Worm (Caenorhabditis elegans) whole organism, L2 larva: ENCODE results near the gene math-25.

Experiments
- C34F6.9 ChIP-seq: fragments of 150-350 bp; optimal IDR thresholded peaks from 2 replicates; lab custom pipeline; 2014; ENCODE audit warnings: missing biosample characterization, missing genetic modification characterization
- R02D3.7 ChIP-seq: fragments of 150-350 bp; optimal IDR thresholded peaks from 2 replicates; lab custom pipeline; 2014; ENCODE audit warnings: missing biosample characterization, missing genetic modification characterization
- Y55F3AM.14 ChIP-seq: fragments of 200-800 bp; sonication (Bioruptor generic); optimal IDR thresholded peaks from 2 replicates; lab custom pipeline; 2018; ENCODE audit warnings: mild to moderate bottlenecking, missing genetic modification characterization, missing compliant biosample characterization
- ZK546.5 ChIP-seq: sonication (generic microtip); optimal IDR thresholded peaks from 2 replicates; lab custom pipeline; 2017; ENCODE audit warnings: missing biosample characterization, missing genetic modification characterization
- alr-1 ChIP-seq: fragments of 150-350 bp; optimal IDR thresholded peaks from 2 replicates; lab custom pipeline; 2014; ENCODE audit warnings: missing biosample characterization, missing genetic modification characterization
- aly-2 ChIP-seq: fragments of 150-350 bp; optimal IDR thresholded peaks from 2 replicates; lab custom pipeline; 2014; ENCODE audit warnings: missing biosample characterization, missing genetic modification characterization
- ama-1 ChIP-seq: fragments of 150-350 bp; optimal IDR thresholded peaks from 2 replicates; lab custom pipeline; 2018; ENCODE audit warnings: inconsistent platforms
- ceh-16 ChIP-seq: fragments of 150-350 bp; optimal IDR thresholded peaks from 2 replicates; lab custom pipeline; 2014; ENCODE audit warnings: missing biosample characterization, missing genetic modification characterization
- ceh-82 ChIP-seq: fragments of 150-350 bp; optimal IDR thresholded peaks from 2 replicates; lab custom pipeline; 2014; ENCODE audit warnings: missing biosample characterization, missing genetic modification characterization
- crh-2 ChIP-seq: sonication (generic microtip); optimal IDR thresholded peaks from 2 replicates; lab custom pipeline; 2017; ENCODE audit warnings: missing biosample characterization, missing genetic modification characterization
- dmd-4 ChIP-seq: sonication (generic microtip); optimal IDR thresholded peaks from 2 replicates; lab custom pipeline; 2017; ENCODE audit warnings: missing biosample characterization, missing genetic modification characterization
- egl-27 ChIP-seq: sonication (generic microtip); optimal IDR thresholded peaks from 3 replicates; lab custom pipeline; 2017; ENCODE audit warnings: missing biosample characterization, missing genetic modification reagents, missing genetic modification characterization
- elt-1 ChIP-seq: fragments of 150-350 bp; optimal IDR thresholded peaks from 2 replicates; lab custom pipeline; 2014; ENCODE audit warnings: missing biosample characterization, missing genetic modification characterization
- elt-3 ChIP-seq: sonication (generic microtip); optimal IDR thresholded peaks from 2 replicates; lab custom pipeline; 2017; ENCODE audit warnings: missing biosample characterization, missing genetic modification characterization
- fos-1 ChIP-seq: fragments of 150-350 bp; optimal IDR thresholded peaks from 2 replicates; lab custom pipeline; 2014; ENCODE audit warnings: missing biosample characterization, missing genetic modification characterization
- lin-11 ChIP-seq: fragments of 150-350 bp; sonication (generic microtip); optimal IDR thresholded peaks from 2 replicates; lab custom pipeline; 2014; ENCODE audit warnings: missing biosample characterization, missing genetic modification characterization, inconsistent platforms, mixed read lengths
- lin-13 ChIP-seq: fragments of 150-350 bp; optimal IDR thresholded peaks from 2 replicates; lab custom pipeline; 2014; ENCODE audit warnings: missing biosample characterization, missing genetic modification reagents, missing genetic modification characterization
- lin-39 ChIP-seq: fragments of 150-350 bp; optimal IDR thresholded peaks from 2 replicates; lab custom pipeline; 2014; ENCODE audit warnings: missing biosample characterization, missing genetic modification reagents, missing genetic modification characterization
- lsy-2 ChIP-seq, 2 experiments: fragments of 150-350 bp in 1 of 2; sonication (generic microtip) in 1 of 2; optimal IDR thresholded peaks; 2 replicates each; lab custom pipeline; 2014 to 2017; ENCODE audit warnings: missing biosample characterization in 2 of 2, missing genetic modification characterization in 2 of 2
- mab-5 ChIP-seq: fragments of 150-350 bp; optimal IDR thresholded peaks from 2 replicates; lab custom pipeline; 2014; ENCODE audit warnings: missing biosample characterization, missing genetic modification characterization
- mbf-1 ChIP-seq: sonication (generic microtip); optimal IDR thresholded peaks from 2 replicates; lab custom pipeline; 2017; ENCODE audit warnings: missing biosample characterization, missing genetic modification characterization
- mdl-1 ChIP-seq, 2 experiments: fragments of 150-350 bp in 1 of 2; sonication (generic microtip) in 1 of 2; optimal IDR thresholded peaks; 2 replicates each; lab custom pipeline; 2017; ENCODE audit warnings: missing biosample characterization in 2 of 2, missing genetic modification characterization in 2 of 2
- nhr-10 ChIP-seq: sonication (generic microtip); optimal IDR thresholded peaks from 2 replicates; lab custom pipeline; 2017; ENCODE audit warnings: missing biosample characterization, missing genetic modification characterization
- nhr-11 ChIP-seq: fragments of 150-350 bp; optimal IDR thresholded peaks from 2 replicates; lab custom pipeline; 2014; ENCODE audit warnings: missing biosample characterization, missing genetic modification characterization
- nhr-12 ChIP-seq: fragments of 150-350 bp; optimal IDR thresholded peaks from 2 replicates; lab custom pipeline; 2014; ENCODE audit warnings: missing biosample characterization, missing genetic modification characterization
- nhr-129 ChIP-seq: fragments of 150-350 bp; optimal IDR thresholded peaks from 2 replicates; lab custom pipeline; 2014; ENCODE audit warnings: missing biosample characterization, missing genetic modification characterization
- nhr-21 ChIP-seq: fragments of 150-350 bp; optimal IDR thresholded peaks from 2 replicates; lab custom pipeline; 2014; ENCODE audit warnings: missing biosample characterization, missing genetic modification characterization
- nhr-237 ChIP-seq: fragments of 150-350 bp; optimal IDR thresholded peaks from 2 replicates; lab custom pipeline; 2014; ENCODE audit warnings: missing biosample characterization, missing genetic modification characterization
- nhr-6 ChIP-seq: fragments of 150-350 bp; optimal IDR thresholded peaks from 2 replicates; lab custom pipeline; 2014; ENCODE audit warnings: missing biosample characterization, missing genetic modification characterization
- nhr-77 ChIP-seq: fragments of 150-350 bp; optimal IDR thresholded peaks from 2 replicates; lab custom pipeline; 2014; ENCODE audit warnings: missing biosample characterization, missing genetic modification characterization
- peb-1 ChIP-seq: fragments of 150-350 bp; optimal IDR thresholded peaks from 2 replicates; lab custom pipeline; 2014; ENCODE audit warnings: missing biosample characterization, missing genetic modification characterization
- sem-4 ChIP-seq: fragments of 150-350 bp; optimal IDR thresholded peaks from 2 replicates; lab custom pipeline; 2014; ENCODE audit warnings: missing biosample characterization, missing genetic modification reagents, missing genetic modification characterization
- skn-1 ChIP-seq: sonication (generic microtip); optimal IDR thresholded peaks from 2 replicates; lab custom pipeline; 2017; ENCODE audit warnings: missing biosample characterization, missing genetic modification characterization
- unc-39 ChIP-seq: fragments of 150-350 bp; optimal IDR thresholded peaks from 2 replicates; lab custom pipeline; 2014; ENCODE audit warnings: missing biosample characterization, missing genetic modification characterization
- zag-1 ChIP-seq: fragments of 150-350 bp; optimal IDR thresholded peaks from 2 replicates; lab custom pipeline; 2014; ENCODE audit warnings: missing biosample characterization, missing genetic modification characterization
- ztf-1 ChIP-seq: fragments of 200-800 bp; sonication (Bioruptor generic); conservative IDR thresholded peaks from 2 replicates; pipeline ENCODE4 v1.3.6; 2022; ENCODE audit warnings: missing genetic modification characterization, missing compliant biosample characterization
- ztf-11 ChIP-seq: sonication (generic microtip); optimal IDR thresholded peaks from 2 replicates; lab custom pipeline; 2017; ENCODE audit warnings: missing biosample characterization, missing genetic modification characterization
- ztf-4 ChIP-seq: fragments of 150-350 bp; optimal IDR thresholded peaks from 2 replicates; lab custom pipeline; 2014; ENCODE audit warnings: missing biosample characterization, missing genetic modification characterization

The math-25 gene

DNA sequence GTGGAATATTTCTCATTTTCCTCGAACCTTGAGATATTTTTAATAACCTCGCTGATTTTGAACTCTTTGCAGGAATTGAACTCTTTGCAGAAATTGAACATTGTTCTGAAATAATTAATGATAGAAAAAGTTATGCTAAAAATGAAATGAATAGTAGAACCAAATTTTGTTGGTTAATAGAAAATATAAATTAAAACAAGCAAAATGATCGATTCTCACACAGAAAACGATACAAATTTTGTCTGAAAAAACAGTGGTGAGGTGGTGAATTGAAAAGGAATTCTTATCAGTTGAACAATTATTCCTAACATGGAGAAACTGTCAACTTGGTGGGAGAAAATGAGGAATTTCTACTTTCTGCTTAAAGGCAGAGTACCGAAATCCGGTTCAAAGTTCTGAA lies 11.2 kb upstream of the math-25 start, which contains the start of gene math-6:
Gene math-6 (minus strand): TSS at position 101 of the 400 bp plus-strand sequence.
- no peak for TF ChIP-seq unc-39
- TF ChIP-seq nhr-237 (tag; lab: Kevin White, UChicago), result no peak
- no peak for TF ChIP-seq ZK546.5 (tag; lab: Kevin White, UChicago)
- no peak for TF ChIP-seq nhr-12 (tag; lab: Kevin White, UChicago)
- TF ChIP-seq aly-2, result no peak
- TF ChIP-seq, all 48 proteins: peak for 0

DNA sequence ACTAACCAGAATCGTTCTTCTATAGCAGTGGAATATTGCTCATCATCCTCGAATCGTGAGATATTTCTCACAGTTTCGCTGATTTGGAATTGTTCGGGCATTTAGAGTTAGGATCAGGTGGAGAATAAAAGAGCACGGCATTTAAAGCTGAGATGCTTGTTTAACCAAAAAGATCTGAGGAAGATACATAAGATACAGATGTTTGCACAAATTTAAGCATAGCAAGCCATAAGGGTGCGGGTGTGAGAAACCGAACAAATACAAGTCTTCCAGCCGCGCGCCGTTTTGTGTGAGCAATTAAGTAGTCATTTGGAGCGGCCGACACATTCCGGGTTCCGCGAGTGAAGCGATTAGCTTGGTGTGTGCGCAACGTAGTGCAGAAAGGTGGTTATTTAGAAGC lies 9.5 kb upstream of the math-25 start, which contains the start of gene math-7:
Gene math-7 (minus strand): TSS at position 101 of the 400 bp plus-strand sequence.
- TF ChIP-seq ceh-16 (tag; lab: Kevin White, UChicago) (no peak), nhr-77 (tag; lab: Kevin White, UChicago) (no peak), ztf-11 (tag; lab: Kevin White, UChicago) (no peak), egl-27 (tag; lab: Kevin White, UChicago) (no peak), alr-1 (tag; lab: Kevin White, UChicago) (no peak), unc-39 (no peak)
- TF ChIP-seq, all 48 proteins: peak for 0

DNA sequence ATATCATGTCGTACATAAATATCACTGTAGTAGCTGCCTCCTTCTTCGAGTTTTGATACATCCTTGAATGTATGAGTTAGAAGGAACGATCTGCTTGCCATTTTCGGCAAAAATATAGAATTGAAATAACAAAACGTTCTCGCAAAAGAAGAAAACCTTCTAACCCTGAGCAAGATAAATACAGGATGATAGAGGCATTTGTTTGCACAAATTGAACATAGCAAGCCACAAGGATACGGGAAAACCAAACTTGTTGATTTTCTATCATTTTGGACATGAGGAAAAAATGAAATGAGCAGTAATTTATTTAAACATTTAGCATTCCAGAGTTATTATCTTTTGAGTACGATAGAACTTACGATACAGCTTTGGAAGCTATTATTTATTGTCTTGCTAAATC lies 6.8 kb upstream of the math-25 start, which contains the start of gene math-8:
Gene math-8 (minus strand): TSS at position 101 of the 400 bp plus-strand sequence.
- TF ChIP-seq crh-2 (tag; lab: Kevin White, UChicago) (no peak), lin-11 (tag; lab: Kevin White, UChicago) (no peak), unc-39 (no peak), ceh-82 (tag; lab: Kevin White, UChicago) (no peak), zag-1 (no peak), nhr-21 (no peak), peb-1 (tag; lab: Kevin White, UChicago) (no peak), ztf-4 (tag; lab: Kevin White, UChicago) (no peak), alr-1 (tag; lab: Kevin White, UChicago) (no peak), ama-1 (lab: Kevin White, UChicago) (no peak), mdl-1 (tag; optimal IDR thresholded peaks at IDR 0.05; lab: Kevin White, UChicago) (no peak), nhr-129 (tag; lab: Kevin White, UChicago) (no peak), ztf-11 (tag; lab: Kevin White, UChicago) (no peak), lsy-2 (tag; optimal IDR thresholded peaks at IDR 0.05; lab: Kevin White, UChicago) (no peak), skn-1 (tag; lab: Kevin White, UChicago) (no peak)
- TF ChIP-seq, all 48 proteins: peak for 0

DNA sequence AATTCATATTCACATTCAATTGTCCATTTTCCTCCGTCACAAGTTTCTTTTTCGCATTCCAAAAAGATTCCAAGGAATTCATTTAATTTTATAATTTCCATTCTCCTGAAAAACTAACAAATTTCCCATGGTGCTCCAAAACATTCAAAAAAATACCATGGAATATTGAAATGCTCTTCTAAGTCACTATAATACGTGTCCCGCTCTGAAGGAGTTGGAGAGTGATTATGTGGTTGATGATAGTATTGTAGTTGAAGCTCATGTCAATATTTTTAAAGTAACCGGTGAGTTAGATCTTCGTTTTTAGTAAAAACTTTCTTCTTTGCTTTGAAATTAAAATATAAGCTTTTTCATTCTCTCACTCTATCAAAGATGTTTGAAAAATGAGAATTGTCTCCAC lies 5.2 kb upstream of the math-25 start, which contains the start of gene math-9:
Gene math-9 (minus strand): TSS at position 101 of the 400 bp plus-strand sequence.
- TF ChIP-seq elt-1 (tag; lab: Kevin White, UChicago) (no peak), nhr-21 (no peak), nhr-10 (tag; lab: Kevin White, UChicago) (no peak), nhr-6 (tag; lab: Kevin White, UChicago) (no peak), nhr-11 (no peak), ceh-82 (tag; lab: Kevin White, UChicago) (no peak), nhr-129 (tag; lab: Kevin White, UChicago) (no peak), crh-2 (tag; lab: Kevin White, UChicago) (no peak), lin-13 (GFP tag; lab: Kevin White, UChicago) (no peak), ZK546.5 (tag; lab: Kevin White, UChicago) (no peak), Y55F3AM.14 (GFP tag; lab: Kevin White, UChicago) (no peak), mab-5 (no peak), alr-1 (tag; lab: Kevin White, UChicago) (no peak)
- TF ChIP-seq, all 48 proteins: peak for 0

DNA sequence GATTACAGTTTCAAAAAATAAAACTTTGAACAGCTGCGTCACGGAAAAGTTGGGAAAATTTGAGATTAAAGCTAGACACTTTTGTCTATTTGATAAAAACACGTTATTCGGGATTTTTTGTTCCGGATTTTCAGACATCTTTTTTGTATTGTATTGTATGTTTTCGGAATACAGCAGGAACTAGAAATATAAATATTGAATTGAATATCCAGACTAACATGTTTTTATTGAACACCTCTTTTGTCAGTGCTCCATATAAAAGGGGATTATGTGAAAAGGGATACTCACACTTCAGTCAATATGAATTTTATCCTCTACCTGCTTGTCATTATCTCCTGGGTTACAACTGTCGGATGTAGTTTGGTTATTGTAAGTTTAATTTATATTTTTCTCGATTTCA lies 1.9 kb upstream of the math-25 start, which contains the start of gene C16C4.1:
Gene C16C4.1 (plus strand): TSS at position 301 of the 400 bp plus-strand sequence.
- TF ChIP-seq nhr-129 (tag; lab: Kevin White, UChicago) (no peak), ztf-1 (GFP tag; lab: Robert Waterston, UW) (no peak), lin-11 (tag; lab: Kevin White, UChicago) (no peak), crh-2 (tag; lab: Kevin White, UChicago) (no peak), lin-39 (no peak), fos-1 (tag; lab: Kevin White, UChicago) (no peak), nhr-10 (tag; lab: Kevin White, UChicago) (no peak), sem-4 (tag; lab: Kevin White, UChicago) (no peak), nhr-6 (tag; lab: Kevin White, UChicago) (no peak), skn-1 (tag; lab: Kevin White, UChicago) (no peak), elt-3 (no peak), mbf-1 (tag; lab: Kevin White, UChicago) (no peak), nhr-21 (no peak), dmd-4 (tag; lab: Kevin White, UChicago) (no peak), peb-1 (tag; lab: Kevin White, UChicago) (no peak), ztf-4 (tag; lab: Kevin White, UChicago) (no peak), lsy-2 (tag; optimal IDR thresholded peaks at IDR 0.05; lab: Kevin White, UChicago) (no peak), C34F6.9 (tag; lab: Kevin White, UChicago) (no peak), nhr-12 (tag; lab: Kevin White, UChicago) (no peak), R02D3.7 (tag; lab: Kevin White, UChicago) (no peak)
